Fruit fly (Drosophila melanogaster) whole organism, wandering third instar larva: ENCODE data around the gene RhoGAP100F.

Experiments
- Abd-B ChIP-seq: fragments of >200 bp; optimal IDR thresholded peaks from 2 replicates; lab custom pipeline; 2017; ENCODE audit warnings: missing biosample characterization, missing genetic modification characterization
- CG32264 ChIP-seq: fragments of 200-800 bp; sonication (Bioruptor generic); optimal IDR thresholded peaks from 2 replicates; lab custom pipeline; 2016; ENCODE audit warnings: missing biosample characterization, missing genetic modification characterization
- CG9705 ChIP-seq: fragments of 200-800 bp; sonication (Bioruptor generic); optimal IDR thresholded peaks from 2 replicates; lab custom pipeline; 2018; ENCODE audit warnings: missing biosample characterization, mild to moderate bottlenecking, missing genetic modification characterization
- CrebA ChIP-seq: fragments of 200-800 bp; sonication (Bioruptor generic); optimal IDR thresholded peaks from 2 replicates; lab custom pipeline; 2016; ENCODE audit warnings: missing biosample characterization, mild to moderate bottlenecking, missing genetic modification characterization, borderline replicate concordance
- Dfd ChIP-seq: fragments of >200 bp; optimal IDR thresholded peaks from 2 replicates; lab custom pipeline; 2017; ENCODE audit warnings: missing biosample characterization, missing genetic modification characterization
- Dif ChIP-seq: fragments of 200-275, 200-300 bp; sonication (Bioruptor generic); optimal IDR thresholded peaks from 2 replicates; lab custom pipeline; 2018; ENCODE audit warnings: missing biosample characterization, missing genetic modification characterization; ENCODE audit not compliant: partially characterized antibody
- GATAd ChIP-seq: sonication (Bioruptor generic); optimal IDR thresholded peaks from 2 replicates; lab custom pipeline; 2016; ENCODE audit warnings: missing biosample characterization, missing genetic modification characterization
- HLH106 ChIP-seq: fragments of 200-800 bp; optimal IDR thresholded peaks from 3 replicates; lab custom pipeline; 2019; ENCODE audit warnings: missing biosample characterization, mild to moderate bottlenecking, missing genetic modification characterization, moderate library complexity
- Hnf4 ChIP-seq: fragments of 200-800 bp; sonication (Bioruptor generic); optimal IDR thresholded peaks from 2 replicates; lab custom pipeline; 2016; ENCODE audit warnings: missing biosample characterization, mild to moderate bottlenecking, missing genetic modification characterization
- Hr78 ChIP-seq: fragments of >200 bp; optimal IDR thresholded peaks from 2 replicates; lab custom pipeline; 2017; ENCODE audit warnings: missing biosample characterization, missing genetic modification characterization
- Hr83 ChIP-seq: fragments of 200-300 bp; sonication (Bioruptor generic); optimal IDR thresholded peaks from 2 replicates; lab custom pipeline; 2016; ENCODE audit warnings: missing biosample characterization, mild to moderate bottlenecking, missing genetic modification characterization, moderate library complexity; ENCODE audit not compliant: poor library complexity, severe bottlenecking
- Jra ChIP-seq: sonication (Bioruptor generic); optimal IDR thresholded peaks from 2 replicates; lab custom pipeline; 2016; ENCODE audit warnings: missing biosample characterization, missing genetic modification characterization
- Mio ChIP-seq: sonication (Bioruptor generic); optimal IDR thresholded peaks from 2 replicates; lab custom pipeline; 2016; ENCODE audit warnings: missing biosample characterization, missing genetic modification characterization
- N ChIP-seq: fragments of >200 bp; optimal IDR thresholded peaks from 2 replicates; lab custom pipeline; 2018; ENCODE audit warnings: missing biosample characterization, missing external identifiers, missing genetic modification characterization
- OdsH ChIP-seq: fragments of 200-800 bp; sonication (Bioruptor generic); optimal IDR thresholded peaks from 2 replicates; lab custom pipeline; 2016; ENCODE audit warnings: missing biosample characterization, mild to moderate bottlenecking, missing genetic modification characterization
- Rel ChIP-seq, 2 experiments: fragments of 200-800 bp; sonication (Bioruptor generic) in 1 of 2; optimal IDR thresholded peaks; 2 replicates in 1 of 2; 3 replicates in 1 of 2; lab custom pipeline; 2016 to 2019; ENCODE audit warnings: mild to moderate bottlenecking in 2 of 2, missing biosample characterization in 2 of 2, missing genetic modification characterization in 2 of 2, moderate library complexity in 1 of 2
- Sp1 ChIP-seq: fragments of 200-800 bp; sonication (Bioruptor generic); optimal IDR thresholded peaks from 3 replicates; lab custom pipeline; 2019; ENCODE audit warnings: missing biosample characterization, mild to moderate bottlenecking, missing genetic modification characterization, moderate library complexity
- Vsx2 ChIP-seq: fragments of 200-300, 225-300 bp; sonication (Bioruptor generic); optimal IDR thresholded peaks from 2 replicates; lab custom pipeline; 2018; ENCODE audit warnings: missing biosample characterization, missing genetic modification characterization; ENCODE audit not compliant: partially characterized antibody
- br ChIP-seq: fragments of 200-800 bp; sonication (Bioruptor generic); optimal IDR thresholded peaks from 2 replicates; lab custom pipeline; 2016; ENCODE audit warnings: missing biosample characterization, missing genetic modification characterization
- brk ChIP-seq: fragments of 200-800 bp; sonication (Bioruptor generic); optimal IDR thresholded peaks from 2 replicates; lab custom pipeline; 2016; ENCODE audit warnings: missing biosample characterization, mild to moderate bottlenecking, missing genetic modification characterization
- dl ChIP-seq, 2 experiments: fragments of 175-275, 200-275 bp in 1 of 2; fragments of 200-275 bp in 1 of 2; sonication (Bioruptor generic); optimal IDR thresholded peaks; lab custom pipeline; 2018; ENCODE audit warnings: mild to moderate bottlenecking in 2 of 2, missing biosample characterization in 2 of 2, missing genetic modification characterization in 2 of 2, moderate library complexity in 2 of 2; ENCODE audit not compliant: partially characterized antibody in 2 of 2, insufficient read depth in 1 of 2
- dmrt93B ChIP-seq: fragments of 200-800 bp; sonication (Bioruptor generic); optimal IDR thresholded peaks from 2 replicates; lab custom pipeline; 2018; ENCODE audit warnings: missing biosample characterization, mild to moderate bottlenecking, missing genetic modification characterization
- dsf ChIP-seq: sonication (Bioruptor generic); optimal IDR thresholded peaks from 2 replicates; lab custom pipeline; 2016; ENCODE audit warnings: missing biosample characterization, missing genetic modification characterization, borderline replicate concordance
- ey ChIP-seq: fragments of 200-800 bp; sonication (Bioruptor generic); optimal IDR thresholded peaks from 2 replicates; lab custom pipeline; 2016; ENCODE audit warnings: missing biosample characterization, missing genetic modification characterization
- foxo ChIP-seq, 2 experiments: fragments of 200-800 bp; sonication (Bioruptor generic); optimal IDR thresholded peaks; 2 replicates in 1 of 2; 3 replicates in 1 of 2; lab custom pipeline; 2016 to 2017; ENCODE audit warnings: missing biosample characterization in 2 of 2, missing genetic modification characterization in 2 of 2
- fru ChIP-seq: fragments of 200-800 bp; sonication (Bioruptor generic); optimal IDR thresholded peaks from 3 replicates; lab custom pipeline; 2016; ENCODE audit warnings: missing biosample characterization, mild to moderate bottlenecking, missing genetic modification characterization
- h ChIP-seq: fragments of 200-800 bp; sonication (Bioruptor generic); optimal IDR thresholded peaks from 3 replicates; lab custom pipeline; 2016; ENCODE audit warnings: missing biosample characterization, mild to moderate bottlenecking, missing genetic modification characterization
- jim ChIP-seq: fragments of 175-275, 200-325 bp; sonication (Bioruptor generic); optimal IDR thresholded peaks from 2 replicates; lab custom pipeline; 2016; ENCODE audit warnings: missing biosample characterization, mild to moderate bottlenecking, missing genetic modification characterization
- lola ChIP-seq: fragments of >200 bp; optimal IDR thresholded peaks from 2 replicates; lab custom pipeline; 2017; ENCODE audit warnings: missing biosample characterization, missing genetic modification characterization
- pan ChIP-seq: fragments of >200 bp; optimal IDR thresholded peaks from 2 replicates; lab custom pipeline; 2017
- psq ChIP-seq: fragments of 200-800 bp; sonication (Bioruptor generic); optimal IDR thresholded peaks from 3 replicates; lab custom pipeline; 2017; ENCODE audit warnings: missing biosample characterization, mild to moderate bottlenecking, missing genetic modification characterization, moderate library complexity
- rgr ChIP-seq: fragments of 200-800 bp; sonication (Bioruptor generic); optimal IDR thresholded peaks from 3 replicates; lab custom pipeline; 2016; ENCODE audit warnings: missing biosample characterization, mild to moderate bottlenecking, missing genetic modification characterization
- sage ChIP-seq: fragments of 200-800 bp; sonication (Bioruptor generic); optimal IDR thresholded peaks from 2 replicates; lab custom pipeline; 2016; ENCODE audit warnings: missing biosample characterization, mild to moderate bottlenecking, missing genetic modification characterization
- sv ChIP-seq: fragments of 200-800 bp; sonication (Bioruptor generic); optimal IDR thresholded peaks from 3 replicates; lab custom pipeline; 2016; ENCODE audit warnings: missing biosample characterization, missing genetic modification characterization
- tai ChIP-seq: sonication (Bioruptor generic); optimal IDR thresholded peaks from 2 replicates; lab custom pipeline; 2016; ENCODE audit warnings: missing biosample characterization, missing genetic modification characterization
- usp ChIP-seq: fragments of >200 bp; optimal IDR thresholded peaks from 2 replicates; lab custom pipeline; 2017; ENCODE audit warnings: missing biosample characterization, missing genetic modification characterization
- woc ChIP-seq: sonication (Bioruptor generic); optimal IDR thresholded peaks from 2 replicates; lab custom pipeline; 2016; ENCODE audit warnings: missing biosample characterization, mild to moderate bottlenecking, missing genetic modification characterization

The RhoGAP100F gene

DNA sequence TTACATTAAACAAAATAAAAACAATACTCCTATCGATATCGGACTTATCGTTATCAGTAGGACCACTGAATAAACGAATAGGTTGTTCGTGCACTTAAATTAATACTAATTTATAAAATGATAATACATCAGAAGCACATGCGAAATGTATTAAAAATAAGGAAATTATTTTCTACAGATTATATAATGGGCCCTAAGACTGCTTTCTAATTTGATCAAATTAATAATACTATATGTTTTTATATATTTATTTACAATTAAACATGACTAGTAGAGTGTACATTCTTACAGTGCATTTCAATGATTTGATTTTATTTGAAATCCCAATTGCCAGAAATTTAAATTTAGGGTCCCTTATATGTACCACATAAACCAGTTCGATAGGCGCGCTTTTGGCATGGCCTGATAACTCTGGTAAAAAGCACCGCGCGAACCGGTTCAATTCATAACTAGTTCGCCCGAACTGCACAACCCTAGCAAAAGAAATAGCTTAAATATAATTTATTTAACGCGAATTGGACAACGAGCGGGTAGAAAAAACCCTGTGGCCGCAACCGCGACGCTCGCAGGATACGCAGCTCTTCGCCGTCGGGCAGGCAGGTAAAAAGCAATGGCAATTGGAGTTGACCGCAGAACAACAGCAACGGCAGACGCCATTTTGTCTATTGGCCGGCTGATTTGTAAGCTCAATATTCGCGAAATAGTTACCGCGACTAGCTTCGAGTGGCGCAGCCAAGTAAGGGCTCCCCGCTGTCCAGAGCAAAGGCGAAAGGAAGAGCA is 35.6 kb upstream of the RhoGAP100F start, which contains the start of the genes CG2126 and faf:
Gene CG2126 (minus strand): TSS at position 70 of the 780 bp plus-strand sequence.
Gene faf (plus strand): TSS at position 438 of the 780 bp plus-strand sequence.
- no peak for TF ChIP-seq Rel (GFP tag; optimal IDR thresholded peaks at IDR 0.05; lab: Kevin White, UChicago)
- peak; percentile 33 for TF ChIP-seq Rel (tag; optimal IDR thresholded peaks at IDR 0.05; lab: Kevin White, UChicago)
- TF ChIP-seq ey (GFP tag; lab: Kevin White, UChicago), result peak; percentile 57
- no peak for TF ChIP-seq Vsx2 (GFP tag; lab: Kevin White, UChicago)
- TF ChIP-seq foxo (GFP tag; optimal IDR thresholded peaks at IDR 0.05; lab: Kevin White, UChicago), result peak in 1 of 2 experiments; percentile 81
- no peak for TF ChIP-seq usp
- peak; percentile 50 for TF ChIP-seq sv (GFP tag; lab: Kevin White, UChicago)
- peak; percentile 58 for TF ChIP-seq OdsH
- TF ChIP-seq lola (GFP tag; lab: Kevin White, UChicago), result no peak
- no peak for TF ChIP-seq Hr78 (GFP tag; lab: Kevin White, UChicago)
- peak; percentile 34 for TF ChIP-seq GATAd (GFP tag; lab: Kevin White, UChicago)
- TF ChIP-seq Jra (GFP tag; lab: Kevin White, UChicago), result no peak
- TF ChIP-seq rgr, result peak; percentile 60
- TF ChIP-seq Dfd (GFP tag; lab: Kevin White, UChicago), result no peak
- TF ChIP-seq Sp1, result peak; percentile 78
- peak; percentile 83 for TF ChIP-seq HLH106 (tag; lab: Kevin White, UChicago)
- no peak for TF ChIP-seq dsf (GFP tag; lab: Kevin White, UChicago)
- peak; percentile 44 for TF ChIP-seq sage (GFP tag; lab: Kevin White, UChicago)
- no peak for TF ChIP-seq tai (GFP tag; lab: Kevin White, UChicago)
- TF ChIP-seq h, result peak; percentile 67
- TF ChIP-seq N, result no peak
- TF ChIP-seq Mio, result no peak
- peak; percentile 69 for TF ChIP-seq CG9705 (GFP tag; lab: Kevin White, UChicago)
- peak; percentile 66 for TF ChIP-seq fru (GFP tag; lab: Kevin White, UChicago)
- TF ChIP-seq Hnf4 (GFP tag; lab: Kevin White, UChicago), result no peak
- no peak for TF ChIP-seq dl (GFP tag; optimal IDR thresholded peaks at IDR 0.05; lab: Kevin White, UChicago; ENCODE audit: insufficient read depth in 1 of 2, partially characterized antibody in 2 of 2)
- peak; percentile 73 for TF ChIP-seq Hr83 (GFP tag; lab: Kevin White, UChicago)
- TF ChIP-seq brk, result no peak
- peak; percentile 73 for TF ChIP-seq psq (GFP tag; lab: Kevin White, UChicago)
- TF ChIP-seq Abd-B (GFP tag; lab: Kevin White, UChicago), result no peak
- no peak for TF ChIP-seq jim (GFP tag; lab: Kevin White, UChicago)
- no peak for TF ChIP-seq pan (lab: Kevin White, UChicago)

dm6 chr3R:31777482-31778165 is 34.8 kb upstream of the RhoGAP100F start:
- TF ChIP-seq fru (GFP tag; lab: Kevin White, UChicago) (no peak), Jra (GFP tag; lab: Kevin White, UChicago) (no peak), CG32264 (GFP tag; lab: Kevin White, UChicago) (no peak), CG9705 (GFP tag; lab: Kevin White, UChicago) (no peak), Rel (GFP tag; optimal IDR thresholded peaks at IDR 0.05; lab: Kevin White, UChicago) (peak; percentile 20), Rel (tag; optimal IDR thresholded peaks at IDR 0.05; lab: Kevin White, UChicago) (no peak), ey (GFP tag; lab: Kevin White, UChicago) (no peak), tai (GFP tag; lab: Kevin White, UChicago) (no peak), CrebA (no peak), usp (no peak), jim (GFP tag; lab: Kevin White, UChicago) (no peak), rgr (no peak), OdsH (peak; percentile 9), brk (no peak), br (GFP tag; lab: Kevin White, UChicago) (no peak), N (no peak), dmrt93B (GFP tag; lab: Kevin White, UChicago) (no peak), psq (GFP tag; lab: Kevin White, UChicago) (peak; percentile 17), Hnf4 (GFP tag; lab: Kevin White, UChicago) (no peak), HLH106 (tag; lab: Kevin White, UChicago) (no peak), Sp1 (no peak), Dif (GFP tag; lab: Kevin White, UChicago) (peak; percentile 66), Abd-B (GFP tag; lab: Kevin White, UChicago) (no peak), h (no peak), woc (GFP tag; lab: Kevin White, UChicago) (no peak)
- TF ChIP-seq, all 38 proteins: peak for 4
